Worm (Caenorhabditis elegans) whole organism, early embryonic: ENCODE measurements around the gene tcl-2.

Experiments used
- B0310.2 ChIP-seq: sonication (generic microtip); optimal IDR thresholded peaks from 2 replicates; lab custom pipeline; 2016; ENCODE audit warnings: mild to moderate bottlenecking, missing genetic modification characterization, missing compliant biosample characterization
- F13C5.2 ChIP-seq: sonication (generic microtip); optimal IDR thresholded peaks from 2 replicates; lab custom pipeline; 2017; ENCODE audit warnings: mild to moderate bottlenecking, missing genetic modification characterization, inconsistent platforms, missing compliant biosample characterization
- aly-1 ChIP-seq: sonication (generic microtip); optimal IDR thresholded peaks from 2 replicates; lab custom pipeline; 2016; ENCODE audit warnings: missing genetic modification characterization, missing compliant biosample characterization
- ama-1 ChIP-seq: fragments of 150-350 bp; optimal IDR thresholded peaks from 2 replicates; lab custom pipeline; 2014
- ceh-13 ChIP-seq: fragments of 200-800 bp; sonication (Bioruptor generic); optimal IDR thresholded peaks from 2 replicates; lab custom pipeline; 2018; ENCODE audit warnings: mild to moderate bottlenecking, missing genetic modification characterization, missing compliant biosample characterization
- ceh-36 ChIP-seq: sonication (generic microtip); optimal IDR thresholded peaks from 2 replicates; lab custom pipeline; 2016; ENCODE audit warnings: missing genetic modification characterization, inconsistent platforms, missing compliant biosample characterization
- ets-7 ChIP-seq: sonication (generic microtip); optimal IDR thresholded peaks from 2 replicates; lab custom pipeline; 2016; ENCODE audit warnings: missing genotype, missing genetic modification characterization, missing compliant biosample characterization
- flt-1 ChIP-seq: fragments of 200-800 bp; sonication (Bioruptor generic); IDR thresholded peaks from 2 replicates; pipeline ENCODE4 v1.3.6; 2022; ENCODE audit warnings: missing genetic modification characterization, missing compliant biosample characterization
- hmbx-1 ChIP-seq: sonication (generic microtip); optimal IDR thresholded peaks from 2 replicates; lab custom pipeline; 2016; ENCODE audit warnings: mild to moderate bottlenecking, missing genetic modification characterization, missing compliant biosample characterization
- hmg-4 ChIP-seq: fragments of 200-800 bp; sonication (Bioruptor generic); optimal IDR thresholded peaks from 2 replicates; lab custom pipeline; 2018; ENCODE audit warnings: mild to moderate bottlenecking, missing genetic modification characterization, missing compliant biosample characterization
- hnd-1 ChIP-seq: sonication (generic microtip); optimal IDR thresholded peaks from 2 replicates; lab custom pipeline; 2016; ENCODE audit warnings: missing genetic modification characterization, missing compliant biosample characterization
- pes-1 ChIP-seq: fragments of 200-800 bp; sonication (Bioruptor generic); IDR thresholded peaks from 2 replicates; pipeline ENCODE4 v1.3.6; 2022; ENCODE audit warnings: missing genetic modification reagents, missing genetic modification characterization, missing compliant biosample characterization
- scrt-1 ChIP-seq: fragments of 200-800 bp; sonication (Bioruptor generic); IDR thresholded peaks from 2 replicates; pipeline ENCODE4 v1.3.6; 2022; ENCODE audit warnings: missing genetic modification characterization, missing compliant biosample characterization
- sea-1 ChIP-seq: fragments of 200-800 bp; sonication (Bioruptor generic); conservative IDR thresholded peaks from 2 replicates; pipeline ENCODE4 v1.3.6; 2022; ENCODE audit warnings: missing genetic modification characterization, missing compliant biosample characterization
- tbx-11 ChIP-seq: fragments of 200-800 bp; sonication (Bioruptor generic); IDR thresholded peaks from 2 replicates; pipeline ENCODE4 v1.3.6; 2022; ENCODE audit warnings: missing genetic modification characterization, missing compliant biosample characterization
- tbx-37 ChIP-seq: fragments of 200-800 bp; sonication (Bioruptor generic); conservative IDR thresholded peaks from 2 replicates; pipeline ENCODE4 v1.3.6; 2022; ENCODE audit warnings: missing genetic modification reagents, missing genetic modification characterization, missing compliant biosample characterization
- tra-4 ChIP-seq: sonication (generic microtip); optimal IDR thresholded peaks from 2 replicates; lab custom pipeline; 2017; ENCODE audit warnings: missing genetic modification characterization, missing compliant biosample characterization

The tcl-2 gene

ce11 chrIV:178696-179095 lies at the start of gene tcl-2:
TSS of gene tcl-2 (plus strand) at chrIV:179083.
- no peak for TF ChIP-seq hmbx-1 (tag; lab: Kevin White, UChicago)
- TF ChIP-seq F13C5.2: no peak
- no peak for TF ChIP-seq ceh-13
- TF ChIP-seq pes-1 (GFP tag; lab: Robert Waterston, UW): no peak
- no peak for TF ChIP-seq scrt-1
- TF ChIP-seq ceh-36: no peak
- TF ChIP-seq ama-1 (lab: Kevin White, UChicago): no peak
- no peak for TF ChIP-seq hmg-4 (GFP tag; lab: Kevin White, UChicago)
- no peak for TF ChIP-seq sea-1 (GFP tag; lab: Robert Waterston, UW)

- TF ChIP-seq scrt-1 (no peak), sea-1 (GFP tag; lab: Robert Waterston, UW) (no peak), B0310.2 (tag; lab: Kevin White, UChicago) (no peak), flt-1 (GFP tag; lab: Robert Waterston, UW) (no peak)
These were observed 48.7 kb upstream of the tcl-2 start for ce11 chrIV:130150-130549.

- TF ChIP-seq hmg-4 (GFP tag; lab: Kevin White, UChicago) (no peak), ceh-36 (no peak), hnd-1 (tag; lab: Kevin White, UChicago) (no peak), ceh-13 (no peak), sea-1 (GFP tag; lab: Robert Waterston, UW) (no peak), flt-1 (GFP tag; lab: Robert Waterston, UW) (no peak), tra-4 (tag; lab: Kevin White, UChicago) (no peak), pes-1 (GFP tag; lab: Robert Waterston, UW) (no peak), F13C5.2 (no peak), tbx-11 (GFP tag; lab: Robert Waterston, UW) (no peak), ama-1 (lab: Kevin White, UChicago) (no peak), tbx-37 (GFP tag; lab: Robert Waterston, UW) (no peak), aly-1 (no peak), hmbx-1 (tag; lab: Kevin White, UChicago) (no peak), scrt-1 (no peak), ets-7 (tag; lab: Kevin White, UChicago) (no peak)
These were observed 46.8 kb upstream of the tcl-2 start, which contains the start of gene daf-1 for ce11 chrIV:132095-132494. TSS of gene daf-1 (plus strand) at chrIV:132416.

- TF ChIP-seq F13C5.2 (no peak), ceh-36 (no peak), sea-1 (GFP tag; lab: Robert Waterston, UW) (no peak), B0310.2 (tag; lab: Kevin White, UChicago) (no peak), ama-1 (lab: Kevin White, UChicago) (no peak), ceh-13 (no peak), pes-1 (GFP tag; lab: Robert Waterston, UW) (no peak), scrt-1 (no peak), hmg-4 (GFP tag; lab: Kevin White, UChicago) (no peak), hmbx-1 (tag; lab: Kevin White, UChicago) (no peak), ets-7 (tag; lab: Kevin White, UChicago) (no peak), hnd-1 (tag; lab: Kevin White, UChicago) (no peak), tbx-37 (GFP tag; lab: Robert Waterston, UW) (no peak)
These were observed 44.9 kb upstream of the tcl-2 start for ce11 chrIV:133968-134367.

ce11 chrIV:139652-140051 lies 39.2 kb upstream of the tcl-2 start:
- no peak for TF ChIP-seq pes-1 (GFP tag; lab: Robert Waterston, UW)
- TF ChIP-seq hnd-1 (tag; lab: Kevin White, UChicago): no peak

- TF ChIP-seq hmg-4 (GFP tag; lab: Kevin White, UChicago): no peak
- no peak for TF ChIP-seq hnd-1 (tag; lab: Kevin White, UChicago)
- no peak for TF ChIP-seq F13C5.2
- no peak for TF ChIP-seq tbx-37 (GFP tag; lab: Robert Waterston, UW)
- TF ChIP-seq hmbx-1 (tag; lab: Kevin White, UChicago): no peak
- TF ChIP-seq ceh-36: no peak
- no peak for TF ChIP-seq tra-4 (tag; lab: Kevin White, UChicago)
- no peak for TF ChIP-seq aly-1
- no peak for TF ChIP-seq ets-7 (tag; lab: Kevin White, UChicago)
- TF ChIP-seq pes-1 (GFP tag; lab: Robert Waterston, UW): no peak
- no peak for TF ChIP-seq ceh-13
- no peak for TF ChIP-seq ama-1 (lab: Kevin White, UChicago)
- TF ChIP-seq scrt-1: no peak
- TF ChIP-seq B0310.2 (tag; lab: Kevin White, UChicago): no peak
- TF ChIP-seq sea-1 (GFP tag; lab: Robert Waterston, UW): no peak
- TF ChIP-seq tbx-11 (GFP tag; lab: Robert Waterston, UW): no peak
- TF ChIP-seq flt-1 (GFP tag; lab: Robert Waterston, UW): no peak
These were observed 37.9 kb upstream of the tcl-2 start for ce11 chrIV:141022-141421.

- TF ChIP-seq tra-4 (tag; lab: Kevin White, UChicago) (peak; percentile 88), ets-7 (tag; lab: Kevin White, UChicago) (peak; percentile 79), hnd-1 (tag; lab: Kevin White, UChicago) (peak; percentile 84), ceh-36 (peak; percentile 96), pes-1 (GFP tag; lab: Robert Waterston, UW) (peak; percentile 98), B0310.2 (tag; lab: Kevin White, UChicago) (peak; percentile 93), sea-1 (GFP tag; lab: Robert Waterston, UW) (peak; percentile 96), ceh-13 (peak; percentile 96), hmbx-1 (tag; lab: Kevin White, UChicago) (peak; percentile 87), flt-1 (GFP tag; lab: Robert Waterston, UW) (peak; percentile 98), hmg-4 (GFP tag; lab: Kevin White, UChicago) (peak; percentile 99), F13C5.2 (peak; percentile 97), scrt-1 (peak; percentile 99), aly-1 (peak; percentile 91), tbx-37 (GFP tag; lab: Robert Waterston, UW) (peak; percentile 95), tbx-11 (GFP tag; lab: Robert Waterston, UW) (peak; percentile 97), ama-1 (lab: Kevin White, UChicago) (peak; percentile 53)
These were observed 35.0 kb upstream of the tcl-2 start for ce11 chrIV:143807-144371.
